Worm (Caenorhabditis elegans): ENCODE measurements around the gene K10D11.5.

Gene K10D11.5

DNA sequence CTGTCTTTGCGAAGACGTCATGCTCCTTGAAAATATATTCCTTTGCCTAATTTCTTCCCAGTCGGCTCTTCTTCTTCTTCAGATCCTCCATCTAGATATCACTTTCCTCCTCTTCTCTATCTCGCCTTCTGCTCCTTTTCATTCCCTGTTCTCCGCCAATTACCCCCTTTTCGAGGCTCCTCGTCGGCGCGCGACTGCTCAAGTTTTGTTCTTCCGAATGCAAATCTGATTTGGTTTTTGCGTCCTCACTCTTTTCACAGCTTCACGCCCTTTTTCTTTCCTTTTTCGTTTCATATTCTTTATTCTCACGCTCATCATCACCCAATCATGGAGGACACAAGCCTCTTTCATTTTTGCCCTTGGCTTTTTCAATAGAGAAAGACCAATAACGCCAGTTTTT is 25.2 kb upstream of the K10D11.5 start:
- TF ChIP-seq nhr-102 (tag; optimal IDR thresholded peaks at IDR 0.05) (no peak), lin-38 (GFP tag; IDR thresholded peaks at IDR 0.05) (no peak), ceh-62 (tag; optimal IDR thresholded peaks at IDR 0.05) (no peak), nhr-11 (tag; optimal IDR thresholded peaks at IDR 0.05) (no peak), ztf-11 (tag; optimal IDR thresholded peaks at IDR 0.05) (no peak), ceh-82 (tag; optimal IDR thresholded peaks at IDR 0.05) (no peak), cey-2 (tag; optimal IDR thresholded peaks at IDR 0.05; ENCODE audit: borderline replicate concordance, insufficient read depth) (no peak), ces-1 (GFP tag; optimal IDR thresholded peaks at IDR 0.05) (peak; percentile 64), fkh-10 (GFP tag; optimal IDR thresholded peaks at IDR 0.05) (peak; percentile 60), set-16 (GFP tag; IDR thresholded peaks at IDR 0.05) (peak; percentile 28; the same call in 1 of the 2 replicates), nhr-28 (tag; optimal IDR thresholded peaks at IDR 0.05) (no peak), lsy-2 (tag; optimal IDR thresholded peaks at IDR 0.05) (peak in 1 of 2 experiments; percentile 7), unc-62 (GFP tag; optimal IDR thresholded peaks at IDR 0.05 in 1 of 2) (peak in 1 of 2 experiments; percentile 9), unc-62 (tag; optimal IDR thresholded peaks at IDR 0.05) (no peak), zfp-3 (GFP tag; conservative IDR thresholded peaks at IDR 0.05) (no peak), aly-2 (tag; optimal IDR thresholded peaks at IDR 0.05) (no peak), ctbp-1 (GFP tag; IDR thresholded peaks at IDR 0.05) (peak; percentile 57)

ce11 chrIV:13015801-13016404 is 24.3 kb upstream of the K10D11.5 start:
- TF ChIP-seq hmg-1.1 (GFP tag; IDR thresholded peaks at IDR 0.05) (peak; percentile 57; the same call in 1 of the 2 replicates), attf-4 (tag; optimal IDR thresholded peaks at IDR 0.05) (no peak), fkh-10 (GFP tag; optimal IDR thresholded peaks at IDR 0.05) (peak; percentile 36), daf-19 (GFP tag; conservative IDR thresholded peaks at IDR 0.05) (no peak), lsy-2 (tag; optimal IDR thresholded peaks at IDR 0.05) (peak in 1 of 2 experiments; percentile 12), aha-1 (tag) (peak; percentile 45)

DNA sequence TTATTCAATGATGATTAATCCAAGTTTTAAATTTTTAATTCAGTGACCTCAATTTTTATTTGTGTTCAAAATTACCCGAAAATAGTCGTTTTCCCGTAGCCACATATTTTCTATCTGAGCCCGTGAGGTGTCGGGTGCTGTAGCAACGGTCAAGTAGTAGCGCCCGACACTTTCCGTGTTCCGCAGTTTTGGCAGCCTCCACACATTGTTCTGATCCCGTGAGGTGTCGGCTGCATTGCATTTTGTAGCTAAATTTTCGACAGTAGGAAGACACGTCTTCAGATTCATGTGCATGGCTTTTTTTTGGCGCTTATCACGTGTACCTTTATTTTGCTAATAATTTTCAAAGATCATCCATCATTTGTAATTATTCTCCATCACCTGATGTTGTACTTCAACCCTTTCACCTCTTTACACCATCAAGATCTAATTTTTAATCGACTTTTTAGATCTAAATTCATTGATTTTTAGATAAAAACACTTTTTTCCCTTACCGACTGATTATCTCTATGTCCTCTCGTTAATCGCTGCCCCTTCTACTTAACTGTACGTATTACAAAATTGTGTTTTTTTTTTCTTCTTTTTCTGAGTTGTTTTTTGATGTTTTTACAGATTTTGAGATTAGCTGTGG is 22.2 kb upstream of the K10D11.5 start:
- no peak for TF ChIP-seq madf-5 (GFP tag; IDR thresholded peaks at IDR 0.05)
- TF ChIP-seq lsy-2 (tag; optimal IDR thresholded peaks at IDR 0.05), result no peak
- TF ChIP-seq aha-1 (tag), result peak; percentile 5

- TF ChIP-seq unc-39 (tag; optimal IDR thresholded peaks at IDR 0.05), result no peak
- no peak for TF ChIP-seq lin-1 (GFP tag; IDR thresholded peaks at IDR 0.05)
- TF ChIP-seq ztf-11 (tag; optimal IDR thresholded peaks at IDR 0.05), result no peak
- TF ChIP-seq Y48G9A.11 (GFP tag; IDR thresholded peaks at IDR 0.05), result no peak
- no peak for TF ChIP-seq gei-8 (GFP tag; optimal IDR thresholded peaks at IDR 0.05)
- no peak for TF ChIP-seq jun-1 (tag; optimal IDR thresholded peaks at IDR 0.05)
- no peak for TF ChIP-seq hmg-1.1 (GFP tag; IDR thresholded peaks at IDR 0.05)
- TF ChIP-seq aha-1 (tag), result peak; percentile 36
- no peak for TF ChIP-seq lin-38 (GFP tag; IDR thresholded peaks at IDR 0.05)
- no peak for TF ChIP-seq zfp-2 (tag; optimal IDR thresholded peaks at IDR 0.05)
- TF ChIP-seq lin-15B (tag; optimal IDR thresholded peaks at IDR 0.05), result no peak
- TF ChIP-seq nhr-25 (tag; optimal IDR thresholded peaks at IDR 0.05; ENCODE audit: borderline replicate concordance, insufficient read depth), result peak; percentile 6
- TF ChIP-seq tra-1 (GFP tag; IDR thresholded peaks at IDR 0.05), result no peak
- TF ChIP-seq sdz-12 (GFP tag; optimal IDR thresholded peaks at IDR 0.05), result no peak
- no peak for TF ChIP-seq F10B5.3 (tag; optimal IDR thresholded peaks at IDR 0.05)
- no peak for TF ChIP-seq unc-130 (GFP tag; optimal IDR thresholded peaks at IDR 0.05)
- TF ChIP-seq mdl-1 (tag; optimal IDR thresholded peaks at IDR 0.05), result peak in 1 of 2 experiments; percentile 17
- TF ChIP-seq fkh-10 (GFP tag; optimal IDR thresholded peaks at IDR 0.05), result no peak
- no peak for TF ChIP-seq nhr-42 (GFP tag; IDR thresholded peaks at IDR 0.05)
- TF ChIP-seq egl-27 (tag; optimal IDR thresholded peaks at IDR 0.05), result no peak
- no peak for TF ChIP-seq dmd-6 (GFP tag; IDR thresholded peaks at IDR 0.05)
- peak; percentile 35 for TF ChIP-seq nhr-28 (tag; optimal IDR thresholded peaks at IDR 0.05)
- no peak for TF ChIP-seq lin-29 (GFP tag; IDR thresholded peaks at IDR 0.05)
- TF ChIP-seq F49E8.2 (tag; optimal IDR thresholded peaks at IDR 0.05; ENCODE audit: borderline replicate concordance), result no peak
- TF ChIP-seq nhr-76 (tag; optimal IDR thresholded peaks at IDR 0.05), result no peak
- TF ChIP-seq snpc-4 (tag; optimal IDR thresholded peaks at IDR 0.05), result no peak
- no peak for TF ChIP-seq dpl-1 (GFP tag; optimal IDR thresholded peaks at IDR 0.05)
- TF ChIP-seq T26A8.4 (GFP tag; IDR thresholded peaks at IDR 0.05), result no peak
- TF ChIP-seq ceh-62 (tag; optimal IDR thresholded peaks at IDR 0.05), result no peak
Measured at ce11 chrIV:13013231-13013630, 21.6 kb upstream of the K10D11.5 start.

All from whole organism, L4 larva.